Worm (Caenorhabditis elegans) whole organism, midembryonic: ENCODE data around the gene Y57A10A.14.

ENCODE experiments used
- cog-1 ChIP-seq: sonication (generic microtip); optimal IDR thresholded peaks from 2 replicates; lab custom pipeline; 2016; ENCODE audit warnings: missing genetic modification characterization, missing compliant biosample characterization
- med-1 ChIP-seq: sonication (generic microtip); optimal IDR thresholded peaks from 2 replicates; lab custom pipeline; 2017; ENCODE audit warnings: missing genetic modification characterization, mild to moderate bottlenecking, missing compliant biosample characterization, antibody characterized with exemption, missing genetic modification reagents; ENCODE audit not compliant: insufficient read depth
- tab-1 ChIP-seq: fragments of 200-800 bp; sonication (Bioruptor generic); IDR thresholded peaks from 2 replicates; pipeline ENCODE4 v1.3.6; 2022; ENCODE audit warnings: missing genetic modification characterization, missing compliant biosample characterization

ce11 chrII:12176521-12176920 lies 9.2 kb upstream of the Y57A10A.14 start:
- no peak for TF ChIP-seq cog-1 (tag; lab: Kevin White, UChicago)
- TF ChIP-seq med-1 (GFP tag; lab: Kevin White, UChicago), result no peak
- no peak for TF ChIP-seq tab-1
